Worm (Caenorhabditis elegans) whole organism, late embryonic: ENCODE data around the gene odr-2.
"Not testable (repeated sequence)": the region's sequence is repeated elsewhere in the genome, so short reads cannot be mapped to it uniquely, and the experiment has no call there.

Experiments used
- C08G9.2 ChIP-seq: sonication (generic microtip); optimal IDR thresholded peaks from 2 replicates; lab custom pipeline; 2016; ENCODE audit warnings: mild to moderate bottlenecking, missing genetic modification characterization, moderate library complexity, missing compliant biosample characterization
- K02D7.2 ChIP-seq: sonication (generic microtip); optimal IDR thresholded peaks from 2 replicates; lab custom pipeline; 2017; ENCODE audit warnings: mild to moderate bottlenecking, missing genetic modification characterization, missing compliant biosample characterization
- K09A11.1 ChIP-seq: sonication (generic microtip); optimal IDR thresholded peaks from 2 replicates; lab custom pipeline; 2017; ENCODE audit warnings: antibody characterized with exemption, mild to moderate bottlenecking, missing genetic modification characterization, missing compliant biosample characterization; ENCODE audit not compliant: insufficient read depth
- T23F11.4 ChIP-seq: fragments of 200-800 bp; sonication (Bioruptor generic); optimal IDR thresholded peaks from 2 replicates; lab custom pipeline; 2018; ENCODE audit warnings: mild to moderate bottlenecking, missing genetic modification characterization, missing compliant biosample characterization
- ceh-19 ChIP-seq: fragments of 200-800 bp; sonication (Bioruptor generic); optimal IDR thresholded peaks from 2 replicates; lab custom pipeline; 2018; ENCODE audit warnings: mild to moderate bottlenecking, missing genetic modification characterization, missing compliant biosample characterization
- ceh-30 ChIP-seq: fragments of 150-350 bp; optimal IDR thresholded peaks from 2 replicates; lab custom pipeline; 2014; ENCODE audit warnings: missing biosample characterization, missing genetic modification characterization
- ceh-31 ChIP-seq: sonication (generic microtip); optimal IDR thresholded peaks from 2 replicates; lab custom pipeline; 2016; ENCODE audit warnings: missing genetic modification characterization, missing compliant biosample characterization
- ceh-48 ChIP-seq: sonication (generic microtip); optimal IDR thresholded peaks from 2 replicates; lab custom pipeline; 2016; ENCODE audit warnings: missing genetic modification characterization, inconsistent platforms, missing compliant biosample characterization
- ceh-6 ChIP-seq: fragments of 200-800 bp; sonication (Bioruptor generic); optimal IDR thresholded peaks from 2 replicates; lab custom pipeline; 2018; ENCODE audit warnings: mild to moderate bottlenecking, missing genetic modification characterization, missing compliant biosample characterization
- ceh-9 ChIP-seq: sonication (generic microtip); optimal IDR thresholded peaks from 2 replicates; lab custom pipeline; 2016; ENCODE audit warnings: mild to moderate bottlenecking, missing genetic modification characterization, inconsistent platforms, missing compliant biosample characterization
- dmd-4 ChIP-seq: sonication (generic microtip); optimal IDR thresholded peaks from 2 replicates; lab custom pipeline; 2016; ENCODE audit warnings: borderline replicate concordance, missing genetic modification characterization, missing compliant biosample characterization
- dve-1 ChIP-seq: sonication (generic microtip); optimal IDR thresholded peaks from 2 replicates; lab custom pipeline; 2017; ENCODE audit warnings: antibody characterized with exemption, mild to moderate bottlenecking, missing genetic modification characterization, missing compliant biosample characterization
- elt-2 ChIP-seq: sonication (generic microtip); optimal IDR thresholded peaks from 2 replicates; lab custom pipeline; 2016; ENCODE audit warnings: missing genetic modification reagents, missing genetic modification characterization, missing compliant biosample characterization
- eyg-1 ChIP-seq: sonication (generic microtip); optimal IDR thresholded peaks from 2 replicates; lab custom pipeline; 2016; ENCODE audit warnings: missing genotype, missing genetic modification characterization, missing compliant biosample characterization
- fkh-10 ChIP-seq: fragments of 150-350 bp; optimal IDR thresholded peaks from 2 replicates; lab custom pipeline; 2014; ENCODE audit warnings: missing biosample characterization, missing genetic modification reagents, missing genetic modification characterization
- hlh-13 ChIP-seq: fragments of 200-800 bp; sonication (Bioruptor generic); optimal IDR thresholded peaks from 2 replicates; lab custom pipeline; 2018; ENCODE audit warnings: mild to moderate bottlenecking, missing genetic modification characterization, missing compliant biosample characterization
- hlh-15 ChIP-seq: sonication (generic microtip); optimal IDR thresholded peaks from 2 replicates; lab custom pipeline; 2016; ENCODE audit warnings: missing genetic modification characterization, missing compliant biosample characterization
- lim-6 ChIP-seq: sonication (generic microtip); optimal IDR thresholded peaks from 2 replicates; lab custom pipeline; 2016; ENCODE audit warnings: missing genetic modification characterization, missing compliant biosample characterization
- nhr-11 ChIP-seq: fragments of 150-350 bp; optimal IDR thresholded peaks from 2 replicates; lab custom pipeline; 2014; ENCODE audit warnings: missing biosample characterization, missing genetic modification characterization
- odd-2 ChIP-seq: sonication (generic microtip); optimal IDR thresholded peaks from 2 replicates; lab custom pipeline; 2017; ENCODE audit warnings: antibody characterized with exemption, mild to moderate bottlenecking, missing genetic modification characterization, missing compliant biosample characterization
- pag-3 ChIP-seq: sonication (generic microtip); optimal IDR thresholded peaks from 2 replicates; lab custom pipeline; 2016; ENCODE audit warnings: missing compliant biosample characterization, missing genetic modification characterization, borderline replicate concordance
- pat-9 ChIP-seq: fragments of 200-800 bp; sonication (Bioruptor generic); optimal IDR thresholded peaks from 2 replicates; lab custom pipeline; 2018; ENCODE audit warnings: mild to moderate bottlenecking, missing genetic modification characterization, moderate library complexity, missing compliant biosample characterization
- pax-1 ChIP-seq: fragments of 150-350 bp; optimal IDR thresholded peaks from 2 replicates; lab custom pipeline; 2014; ENCODE audit warnings: missing biosample characterization, missing genetic modification characterization
- pha-2 ChIP-seq: sonication (generic microtip); optimal IDR thresholded peaks from 2 replicates; lab custom pipeline; 2017; ENCODE audit warnings: mild to moderate bottlenecking, missing genetic modification characterization, missing compliant biosample characterization
- pha-4 ChIP-seq: fragments of 150-350 bp; optimal IDR thresholded peaks from 2 replicates; lab custom pipeline; 2018; ENCODE audit warnings: missing biosample characterization, missing genetic modification reagents, missing genetic modification characterization
- sdc-2 ChIP-seq: sonication (generic microtip); optimal IDR thresholded peaks from 2 replicates; lab custom pipeline; 2016; ENCODE audit warnings: missing genotype, missing genetic modification characterization, missing compliant biosample characterization
- sox-2 ChIP-seq: fragments of 200-800 bp; sonication (Bioruptor generic); IDR thresholded peaks from 2 replicates; pipeline ENCODE4 v1.3.6; 2022; ENCODE audit warnings: missing genetic modification reagents, missing genetic modification characterization, missing compliant biosample characterization
- tbx-7 ChIP-seq: sonication (generic microtip); optimal IDR thresholded peaks from 2 replicates; lab custom pipeline; 2016; ENCODE audit warnings: missing genotype, missing genetic modification characterization, missing compliant biosample characterization
- ttx-3 ChIP-seq: sonication (generic microtip); optimal IDR thresholded peaks from 2 replicates; lab custom pipeline; 2016; ENCODE audit warnings: missing genetic modification reagents, missing genetic modification characterization, missing compliant biosample characterization
- unc-3 ChIP-seq, 2 experiments: fragments of 200-800 bp in 1 of 2; sonication (Bioruptor generic) in 1 of 2; sonication (generic microtip) in 1 of 2; conservative IDR thresholded peaks in 1 of 2; optimal IDR thresholded peaks in 1 of 2; 2 replicates each; pipeline versions ENCODE4 v1.3.6 to Lab custom; 2016 to 2022; ENCODE audit warnings: missing compliant biosample characterization in 2 of 2, missing genetic modification characterization in 2 of 2, missing genetic modification reagents in 1 of 2
- unc-86 ChIP-seq: sonication (generic microtip); optimal IDR thresholded peaks from 2 replicates; lab custom pipeline; 2016; ENCODE audit warnings: missing genetic modification characterization, missing compliant biosample characterization
- zip-5 ChIP-seq: sonication (generic microtip); optimal IDR thresholded peaks from 2 replicates; lab custom pipeline; 2016; ENCODE audit warnings: missing genetic modification characterization, missing compliant biosample characterization
- ztf-16 ChIP-seq: sonication (generic microtip); optimal IDR thresholded peaks from 2 replicates; lab custom pipeline; 2017; ENCODE audit warnings: missing genetic modification characterization, missing compliant biosample characterization

The odr-2 gene

DNA sequence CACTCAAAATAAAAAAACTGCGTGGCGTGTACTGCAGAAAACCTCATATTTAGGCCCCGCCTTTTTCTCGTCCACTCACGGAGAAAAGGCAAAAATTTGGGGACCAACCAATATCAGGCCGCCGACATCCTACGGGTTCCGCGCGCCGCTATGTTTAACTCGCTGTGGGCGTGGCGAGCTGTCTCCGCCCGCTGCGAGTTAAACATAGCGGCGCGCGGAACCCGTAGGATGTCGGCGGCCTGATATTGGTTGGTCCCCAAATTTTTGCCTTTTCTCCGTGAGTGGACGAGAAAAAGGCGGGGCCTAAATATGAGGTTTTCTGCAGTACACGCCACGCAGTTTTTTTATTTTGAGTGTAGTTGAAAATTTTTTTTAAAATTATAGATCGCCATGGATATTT, 40.6 kb upstream of the odr-2 start, which contains the start of gene tmem-258:
TSS of gene tmem-258 (plus strand) at position 385 of the 400 bp plus-strand sequence.
- TF ChIP-seq nhr-11 (tag; lab: Kevin White, UChicago); pat-9; K02D7.2 (tag; lab: Kevin White, UChicago): not testable (repeated sequence)

DNA sequence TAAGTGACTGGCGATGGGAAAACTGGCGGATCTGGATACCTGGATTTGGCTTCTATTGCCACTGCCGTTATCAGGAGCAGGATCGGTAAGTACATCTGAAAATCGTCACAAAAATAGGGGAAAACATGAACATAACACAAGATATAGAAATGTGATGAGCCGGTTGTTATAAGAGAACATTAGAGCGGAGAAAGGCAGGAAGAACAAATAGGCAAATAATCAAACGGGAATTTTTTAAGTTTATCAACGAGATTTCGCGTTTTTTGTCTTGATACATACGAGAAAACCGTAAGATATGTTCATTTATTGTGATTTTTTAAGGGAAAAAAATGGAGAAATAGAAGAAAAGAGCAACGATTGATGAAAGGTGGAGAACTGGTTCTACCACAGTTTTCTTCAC, 38.1 kb upstream of the odr-2 start, which contains the start of gene Y57E12AR.1:
TSS of gene Y57E12AR.1 (minus strand) at position 101 of the 400 bp plus-strand sequence.
- no peak for TF ChIP-seq unc-86 (tag; lab: Kevin White, UChicago)
- TF ChIP-seq eyg-1: no peak
- TF ChIP-seq C08G9.2: no peak
- no peak for TF ChIP-seq hlh-13
- TF ChIP-seq sox-2 (GFP tag; lab: Robert Waterston, UW): no peak
- no peak for TF ChIP-seq odd-2

DNA sequence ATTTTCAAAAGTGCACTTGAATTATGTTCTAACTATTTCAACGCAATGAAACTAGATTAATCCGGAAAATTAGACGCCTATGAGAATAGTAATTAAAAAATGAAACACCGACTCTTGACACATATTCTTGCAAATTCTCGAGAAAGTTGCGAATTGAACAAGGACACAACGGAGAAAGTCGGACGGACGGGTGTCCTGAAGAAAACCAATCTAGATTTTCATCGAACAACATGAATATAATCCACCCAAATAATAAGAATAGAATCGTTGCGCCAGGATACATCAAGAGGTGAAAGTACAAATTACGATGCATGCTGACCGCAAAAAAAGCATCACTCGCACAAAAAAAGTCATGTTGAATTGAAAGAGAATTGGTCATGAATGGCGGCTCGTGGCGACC, 34.5 kb upstream of the odr-2 start:
- no peak for TF ChIP-seq unc-3 (GFP tag; conservative IDR thresholded peaks at IDR 0.05; lab: Robert Waterston, UW)
- TF ChIP-seq unc-3 (tag; optimal IDR thresholded peaks at IDR 0.05; lab: Kevin White, UChicago): no peak
- TF ChIP-seq ceh-48 (tag; lab: Kevin White, UChicago): no peak
- TF ChIP-seq tbx-7: no peak
- TF ChIP-seq ceh-6 (GFP tag; lab: Kevin White, UChicago): no peak
- no peak for TF ChIP-seq ttx-3
- TF ChIP-seq hlh-15: no peak
- TF ChIP-seq K02D7.2 (tag; lab: Kevin White, UChicago): no peak

DNA sequence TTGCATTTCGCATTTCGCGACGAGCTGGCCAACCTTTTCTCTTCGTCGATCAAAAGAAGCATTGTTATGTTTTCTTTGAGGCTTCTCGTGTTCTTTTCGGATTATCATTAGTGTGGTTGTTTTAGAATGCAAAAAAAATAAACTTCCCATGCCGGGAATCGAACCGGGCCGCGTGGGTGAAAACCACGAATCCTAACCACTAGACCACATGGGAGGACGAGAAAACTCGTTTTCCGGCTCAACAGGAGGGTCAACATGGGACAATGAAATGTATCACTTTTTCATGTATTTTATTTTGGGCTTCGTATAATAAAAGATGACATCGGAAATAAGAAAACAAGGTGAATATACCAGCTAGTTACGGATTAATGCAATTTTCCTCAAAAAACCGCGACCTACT, 33.7 kb upstream of the odr-2 start:
- TF ChIP-seq pha-4 (tag; lab: Kevin White, UChicago) (no peak), pax-1 (tag; lab: Kevin White, UChicago) (no peak)

DNA sequence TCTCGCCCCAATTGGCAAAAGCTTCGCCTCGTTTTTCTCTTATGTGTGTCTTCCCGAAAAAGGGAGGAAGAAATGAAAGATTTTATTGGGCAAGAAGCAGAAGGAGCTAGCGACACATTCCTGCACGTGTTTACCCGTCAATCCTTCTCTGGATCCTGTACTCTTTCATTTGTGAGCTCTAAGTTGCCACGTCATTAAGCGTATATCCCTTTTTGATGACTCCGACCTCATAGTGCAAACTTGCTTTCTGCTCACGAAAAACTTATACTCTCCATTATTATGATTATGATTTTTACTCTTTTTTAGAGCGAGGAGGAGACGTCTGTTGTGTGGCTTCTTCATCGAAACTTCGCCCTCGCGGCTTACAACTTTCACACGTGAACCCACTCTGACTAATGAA, 31.0 kb upstream of the odr-2 start, which contains the start of gene F27B10.1:
TSS of gene F27B10.1 (plus strand) at position 301 of the 400 bp plus-strand sequence.
- TF ChIP-seq pha-2 (no peak), ceh-9 (tag; lab: Kevin White, UChicago) (no peak), dmd-4 (tag; lab: Kevin White, UChicago) (no peak), fkh-10 (GFP tag; lab: Kevin White, UChicago) (no peak), eyg-1 (no peak), ceh-30 (tag; lab: Kevin White, UChicago) (no peak), pax-1 (tag; lab: Kevin White, UChicago) (no peak), ceh-19 (no peak), C08G9.2 (no peak), pag-3 (tag; lab: Kevin White, UChicago) (no peak), zip-5 (no peak), sox-2 (GFP tag; lab: Robert Waterston, UW) (no peak), lim-6 (tag; lab: Kevin White, UChicago) (no peak), T23F11.4 (GFP tag; lab: Kevin White, UChicago) (no peak)

DNA sequence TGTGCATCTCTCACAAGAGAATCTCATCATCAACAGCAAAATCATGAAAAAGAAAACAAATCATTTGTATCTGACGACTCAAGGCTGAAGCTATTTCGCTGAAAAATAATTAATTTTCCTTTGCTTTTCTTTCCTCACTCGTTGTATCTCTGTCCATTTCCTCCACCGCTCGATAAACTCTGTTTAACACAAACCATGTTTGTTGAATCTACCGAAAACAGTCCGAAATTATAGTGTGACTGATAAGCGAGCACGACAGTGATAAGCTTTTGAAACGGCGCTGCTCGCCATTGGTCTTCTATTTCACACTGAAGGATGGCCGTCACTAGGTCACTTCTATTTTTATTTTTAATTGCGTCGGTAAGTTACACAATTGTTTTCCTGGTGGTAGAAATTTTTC, 27.7 kb upstream of the odr-2 start, which contains the start of gene npa-1:
TSS of gene npa-1 (plus strand) at position 142 of the 400 bp plus-strand sequence.
- TF ChIP-seq elt-2 (tag; lab: Kevin White, UChicago) (peak; percentile 45), nhr-11 (tag; lab: Kevin White, UChicago) (no peak)
- TF ChIP-seq, all 69 proteins: peak for 1

DNA sequence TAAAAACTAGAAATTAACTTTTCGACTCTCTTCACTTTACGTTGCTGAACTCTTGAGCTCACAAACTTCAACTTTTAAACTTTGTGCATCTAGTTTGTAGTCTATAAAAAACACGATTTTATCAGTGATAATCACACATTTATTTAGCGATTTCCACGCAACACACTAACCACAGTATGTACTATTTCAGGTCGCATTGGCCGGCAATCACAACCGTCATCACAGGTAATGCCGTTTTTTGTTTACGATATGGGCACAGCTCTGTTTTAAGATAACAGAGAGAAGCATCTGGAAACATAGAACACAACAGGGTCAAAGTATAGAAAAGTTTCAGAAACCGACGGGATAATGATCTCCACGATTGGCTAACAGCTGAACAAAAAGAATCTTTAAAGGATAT, 27.2 kb upstream of the odr-2 start:
- TF ChIP-seq sdc-2 (tag; lab: Kevin White, UChicago) (no peak), K09A11.1 (tag; lab: Kevin White, UChicago) (no peak), dve-1 (no peak), elt-2 (tag; lab: Kevin White, UChicago) (peak; percentile 7), K02D7.2 (tag; lab: Kevin White, UChicago) (no peak), hlh-13 (no peak), ztf-16 (tag; lab: Kevin White, UChicago) (no peak), ceh-31 (tag; lab: Kevin White, UChicago) (no peak)
